Worm (Caenorhabditis elegans) whole organism, L4/young adult: Measurements from ENCODE around the gene spig-9.

Experiments used
- dao-5 ChIP-seq: sonication (generic microtip); optimal IDR thresholded peaks from 2 replicates; lab custom pipeline; 2016; ENCODE audit warnings: missing genotype, missing genetic modification characterization, moderate library complexity, missing compliant biosample characterization
- him-1 ChIP-seq: sonication (generic microtip); optimal IDR thresholded peaks from 2 replicates; lab custom pipeline; 2016; ENCODE audit warnings: missing genotype, missing genetic modification reagents, missing genetic modification characterization, missing compliant biosample characterization

DNA sequence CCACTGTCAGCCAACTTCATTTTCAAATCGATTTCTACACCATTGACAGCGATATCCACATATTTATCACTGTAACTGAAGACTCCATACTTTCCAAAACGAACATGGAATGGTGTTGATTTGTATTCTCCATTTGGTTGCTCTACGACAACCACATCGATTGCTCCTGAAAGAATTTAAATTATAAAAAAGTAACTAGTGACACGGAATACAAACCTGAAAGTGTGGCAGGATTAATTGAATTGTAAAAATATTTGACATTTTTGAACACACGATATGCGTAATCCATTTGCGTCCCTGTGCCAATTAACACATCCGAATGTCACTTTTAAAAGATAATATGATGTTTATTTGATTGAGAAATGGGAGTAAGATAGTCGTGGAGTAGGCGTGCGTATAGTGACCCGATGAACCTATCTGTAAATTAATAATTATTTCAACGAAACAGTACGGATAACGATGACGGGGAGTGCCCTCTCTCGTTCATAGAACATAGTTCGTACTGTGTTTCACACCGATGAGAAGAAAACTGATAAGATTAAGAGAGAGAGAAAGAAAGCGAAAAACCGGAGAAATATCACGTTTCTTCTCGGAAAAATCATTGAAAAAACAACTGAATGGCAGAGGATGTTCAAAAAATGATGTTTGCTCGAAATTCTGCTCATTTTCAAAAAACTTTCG, 42.2 kb upstream of the spig-9 start, which contains the start of gene lpin-1:
- no peak for TF ChIP-seq dao-5
- TF ChIP-seq him-1 (tag; lab: Kevin White, UChicago) = no peak
